Worm (Caenorhabditis elegans): ENCODE results near the gene his-31.

Gene his-31

DNA sequence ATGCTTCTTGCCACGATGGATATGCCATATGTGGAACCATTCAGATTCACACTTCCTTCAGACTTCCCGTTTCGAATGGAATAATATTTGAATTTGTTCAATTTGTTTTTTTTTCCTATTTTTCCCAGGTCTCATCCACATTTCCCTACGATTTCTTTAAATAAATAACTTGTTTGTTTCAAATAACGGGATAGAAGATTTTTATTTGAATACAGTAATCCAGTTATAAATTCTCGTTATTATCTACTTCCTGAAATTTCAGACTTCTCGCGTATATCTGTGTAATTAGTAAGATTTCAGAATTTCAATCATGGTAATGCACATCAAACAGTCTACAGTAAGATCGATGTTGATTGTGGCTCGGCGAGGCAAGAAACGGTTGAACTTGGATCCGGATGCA lies 33.3 kb downstream of the his-31 start, which contains the start of gene F35H10.5:
Gene F35H10.5, plus strand, starts transcription at position 301 of the 400 bp plus-strand sequence.
- 0 out of 2 replicates have a peak, but pooled peaks have one; percentile 8 for TF ChIP-seq lin-38 (GFP tag; IDR thresholded peaks at IDR 0.05)
- TF ChIP-seq mxl-2 (GFP tag; conservative IDR thresholded peaks at IDR 0.05) = no peak

DNA sequence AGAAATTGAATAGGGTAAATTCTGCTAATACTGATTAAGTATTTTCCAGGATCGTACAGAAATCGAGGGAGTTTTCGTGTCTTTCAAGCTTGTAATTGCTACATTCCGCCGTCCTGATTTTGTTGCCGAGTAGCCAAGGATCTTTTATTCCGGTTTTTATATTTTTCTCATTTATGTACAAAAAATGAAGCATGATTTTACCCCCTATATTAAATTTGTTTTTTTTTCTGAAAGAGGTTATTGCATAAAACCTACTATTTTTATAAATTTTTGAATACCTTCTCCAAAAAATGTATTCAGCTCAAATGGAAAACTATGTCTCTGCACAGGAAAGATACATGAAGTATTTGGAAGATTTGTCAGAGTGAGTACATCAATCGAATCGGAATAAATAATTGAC lies 34.1 kb downstream of the his-31 start, which contains the start of gene F35H10.6:
Gene F35H10.6, plus strand, starts transcription at position 301 of the 400 bp plus-strand sequence.
- TF ChIP-seq zag-1 (tag; optimal IDR thresholded peaks at IDR 0.05) = no peak
- no peak for TF ChIP-seq rbr-2 (tag; optimal IDR thresholded peaks at IDR 0.05)
- no peak for TF ChIP-seq duxl-1 (tag; optimal IDR thresholded peaks at IDR 0.05; ENCODE audit: poor library complexity)
- TF ChIP-seq hlh-11 (tag; optimal IDR thresholded peaks at IDR 0.05) = no peak
- TF ChIP-seq F49E8.2 (tag; optimal IDR thresholded peaks at IDR 0.05; ENCODE audit: borderline replicate concordance) = no peak
- TF ChIP-seq egl-27 (tag; optimal IDR thresholded peaks at IDR 0.05) = no peak
- TF ChIP-seq nhr-42 (GFP tag; IDR thresholded peaks at IDR 0.05) = no peak
- TF ChIP-seq ceh-44 (GFP tag; IDR thresholded peaks at IDR 0.05) = no peak
- TF ChIP-seq ceh-32 (tag; optimal IDR thresholded peaks at IDR 0.05; ENCODE audit: poor library complexity) = no peak
- no peak for TF ChIP-seq Y48G9A.11 (GFP tag; IDR thresholded peaks at IDR 0.05)
- TF ChIP-seq lim-7 (GFP tag; IDR thresholded peaks at IDR 0.05) = no peak
- TF ChIP-seq F37D6.2 (tag; optimal IDR thresholded peaks at IDR 0.05) = no peak
- TF ChIP-seq dve-1 (tag; optimal IDR thresholded peaks at IDR 0.05; ENCODE audit: insufficient read depth) = no peak

DNA sequence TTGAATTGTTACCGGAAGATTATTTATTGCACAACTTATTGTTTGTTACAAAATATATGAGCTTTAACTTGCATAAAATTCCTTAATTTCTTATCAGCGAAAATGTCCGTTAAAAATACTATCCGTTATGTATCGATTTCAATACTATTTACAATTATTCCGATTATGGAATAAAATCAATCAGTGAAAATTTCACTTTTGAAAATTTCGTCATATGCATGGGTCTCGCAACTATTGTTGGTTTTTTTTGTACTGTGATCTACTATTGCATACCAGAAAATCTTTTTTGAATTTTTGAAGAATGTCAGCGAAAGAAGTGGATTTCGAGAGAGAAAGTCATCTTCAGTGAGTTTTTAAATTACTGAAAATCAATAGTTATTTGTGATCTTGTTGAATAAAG lies 36.6 kb downstream of the his-31 start, which contains the start of gene nprl-3:
Gene nprl-3, plus strand, starts transcription at position 301 of the 400 bp plus-strand sequence.
- TF ChIP-seq mes-2 (tag; optimal IDR thresholded peaks at IDR 0.05; ENCODE audit: poor library complexity, severe bottlenecking) (no peak), egl-27 (tag; optimal IDR thresholded peaks at IDR 0.05) (no peak), fos-1 (tag; optimal IDR thresholded peaks at IDR 0.05) (no peak), Y105C5A.15 (GFP tag; IDR thresholded peaks at IDR 0.05) (no peak), zip-11 (GFP tag; IDR thresholded peaks at IDR 0.05) (no peak), mxl-3 (GFP tag; optimal IDR thresholded peaks at IDR 0.05) (no peak), ceh-62 (tag; optimal IDR thresholded peaks at IDR 0.05) (no peak), nhr-77 (tag; optimal IDR thresholded peaks at IDR 0.05) (no peak), unc-39 (tag; optimal IDR thresholded peaks at IDR 0.05) (no peak), Y75B8A.6 (GFP tag; IDR thresholded peaks at IDR 0.05) (no peak), lin-13 (GFP tag; optimal IDR thresholded peaks at IDR 0.05) (no peak), attf-4 (tag; optimal IDR thresholded peaks at IDR 0.05) (no peak), dmd-6 (GFP tag; IDR thresholded peaks at IDR 0.05) (no peak), daf-12 (tag; optimal IDR thresholded peaks at IDR 0.05) (no peak), Y5F2A.4 (GFP tag; optimal IDR thresholded peaks at IDR 0.05) (no peak), ceh-28 (tag; optimal IDR thresholded peaks at IDR 0.05) (no peak), ama-1 (optimal IDR thresholded peaks at IDR 0.05) (no peak), lin-39 (tag; optimal IDR thresholded peaks at IDR 0.05) (no peak)

DNA sequence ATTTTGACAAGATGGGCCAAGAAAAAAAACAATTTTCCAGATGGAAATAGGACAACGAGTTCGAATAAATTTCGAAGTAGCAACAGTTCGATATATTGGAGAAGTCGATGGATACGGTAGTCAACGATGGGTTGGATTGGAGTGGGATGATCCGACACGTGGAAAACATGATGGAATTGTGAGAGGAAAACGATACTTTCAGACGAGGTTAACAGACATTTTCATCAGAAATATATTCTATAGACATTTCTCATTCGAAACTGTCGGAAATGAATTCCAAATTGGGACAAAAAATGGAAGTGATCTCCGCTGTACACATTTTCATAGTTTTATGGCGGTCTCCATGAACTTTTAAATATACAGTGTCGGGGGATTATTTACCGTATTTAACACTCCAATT lies 39.1 kb downstream of the his-31 start, which contains the start of gene tbce-1:
Gene tbce-1, plus strand, starts transcription at position 41 of the 400 bp plus-strand sequence.
- TF ChIP-seq nhr-25 (tag; optimal IDR thresholded peaks at IDR 0.05; ENCODE audit: borderline replicate concordance, insufficient read depth) (no peak), zfp-3 (GFP tag; conservative IDR thresholded peaks at IDR 0.05) (0 out of 2 replicates have a peak, but pooled peaks have one; percentile 62), nhr-111 (GFP tag; optimal IDR thresholded peaks at IDR 0.05) (no peak)

All from whole organism, L4 larva.